Worm (Caenorhabditis elegans): ENCODE data around the gene psme-3.

Gene psme-3

ce11 chrIII:11526396-11526795 lies 41.5 kb upstream of the psme-3 start, which contains the start of gene xpb-1:
Gene xpb-1, plus strand, starts transcription at chrIII:11526657.
- TF ChIP-seq npax-4 (tag; optimal IDR thresholded peaks at IDR 0.05) (no peak), rnt-1 (tag; optimal IDR thresholded peaks at IDR 0.05) (no peak), pax-1 (tag; optimal IDR thresholded peaks at IDR 0.05) (no peak), K09A11.1 (tag; optimal IDR thresholded peaks at IDR 0.05; ENCODE audit: insufficient read depth) (no peak), ceh-30 (tag; optimal IDR thresholded peaks at IDR 0.05) (no peak), Y22D7AL.16 (tag; optimal IDR thresholded peaks at IDR 0.05) (no peak), unc-42 (tag; optimal IDR thresholded peaks at IDR 0.05) (no peak), sox-2 (GFP tag; IDR thresholded peaks at IDR 0.05) (no peak), sox-4 (tag; optimal IDR thresholded peaks at IDR 0.05) (no peak), odd-2 (tag; optimal IDR thresholded peaks at IDR 0.05) (no peak), sdc-2 (tag; optimal IDR thresholded peaks at IDR 0.05) (no peak), syd-9 (tag; optimal IDR thresholded peaks at IDR 0.05) (no peak), ceh-31 (tag; optimal IDR thresholded peaks at IDR 0.05) (no peak), C38D4.7 (GFP tag; optimal IDR thresholded peaks at IDR 0.05) (no peak), lin-11 (tag; optimal IDR thresholded peaks at IDR 0.05) (no peak), pqm-1 (tag; optimal IDR thresholded peaks at IDR 0.05) (no peak), pros-1 (tag; optimal IDR thresholded peaks at IDR 0.05) (no peak), che-1 (tag; optimal IDR thresholded peaks at IDR 0.05) (no peak), ceh-34 (tag; optimal IDR thresholded peaks at IDR 0.05) (no peak)

- TF ChIP-seq pros-1 (tag; optimal IDR thresholded peaks at IDR 0.05) (no peak), eyg-1 (tag; optimal IDR thresholded peaks at IDR 0.05) (no peak), hlh-8 (tag; optimal IDR thresholded peaks at IDR 0.05) (no peak), unc-55 (GFP tag; optimal IDR thresholded peaks at IDR 0.05) (no peak), ref-2 (tag; optimal IDR thresholded peaks at IDR 0.05) (no peak), ttx-3 (tag; optimal IDR thresholded peaks at IDR 0.05) (no peak), lin-11 (tag; optimal IDR thresholded peaks at IDR 0.05) (no peak), ceh-48 (tag; optimal IDR thresholded peaks at IDR 0.05) (no peak), sox-4 (tag; optimal IDR thresholded peaks at IDR 0.05) (no peak), nhr-11 (tag; optimal IDR thresholded peaks at IDR 0.05) (no peak), ceh-18 (tag; optimal IDR thresholded peaks at IDR 0.05) (no peak), pat-9 (tag; optimal IDR thresholded peaks at IDR 0.05) (no peak), hlh-30 (tag; optimal IDR thresholded peaks at IDR 0.05; ENCODE audit: insufficient read depth) (no peak)
Observed at ce11 chrIII:11534624-11535079, 33.3 kb upstream of the psme-3 start, which contains the start of gene nrps-1. Gene nrps-1, plus strand, starts transcription at chrIII:11534674.

ce11 chrIII:11535453-11535852 lies 32.5 kb upstream of the psme-3 start:
- no peak for TF ChIP-seq elt-2 (tag; optimal IDR thresholded peaks at IDR 0.05)
- TF ChIP-seq hlh-8 (tag; optimal IDR thresholded peaks at IDR 0.05): no peak
- no peak for TF ChIP-seq Y22D7AL.16 (tag; optimal IDR thresholded peaks at IDR 0.05)
- no peak for TF ChIP-seq pax-1 (tag; optimal IDR thresholded peaks at IDR 0.05)
- TF ChIP-seq dve-1 (tag; optimal IDR thresholded peaks at IDR 0.05): no peak
- no peak for TF ChIP-seq zip-5 (tag; optimal IDR thresholded peaks at IDR 0.05)
- no peak for TF ChIP-seq pag-3 (tag; optimal IDR thresholded peaks at IDR 0.05; ENCODE audit: borderline replicate concordance)
- TF ChIP-seq madf-2 (tag; optimal IDR thresholded peaks at IDR 0.05): no peak
- TF ChIP-seq hlh-13 (GFP tag; optimal IDR thresholded peaks at IDR 0.05): no peak
- TF ChIP-seq ceh-48 (tag; optimal IDR thresholded peaks at IDR 0.05): no peak
- no peak for TF ChIP-seq ztf-16 (tag; optimal IDR thresholded peaks at IDR 0.05)
- TF ChIP-seq nhr-232 (tag; optimal IDR thresholded peaks at IDR 0.05): no peak
- no peak for TF ChIP-seq tbx-7 (tag; optimal IDR thresholded peaks at IDR 0.05)
- TF ChIP-seq C38D4.7 (GFP tag; optimal IDR thresholded peaks at IDR 0.05): no peak
- no peak for TF ChIP-seq sdc-2 (tag; optimal IDR thresholded peaks at IDR 0.05)
- no peak for TF ChIP-seq dmd-4 (tag; optimal IDR thresholded peaks at IDR 0.05; ENCODE audit: borderline replicate concordance)
- no peak for TF ChIP-seq ceh-2 (tag; optimal IDR thresholded peaks at IDR 0.05)
- no peak for TF ChIP-seq fkh-6 (tag; optimal IDR thresholded peaks at IDR 0.05)
- no peak for TF ChIP-seq fkh-10 (GFP tag; optimal IDR thresholded peaks at IDR 0.05)

Data from whole organism, late embryonic.